Worm (Caenorhabditis elegans) whole organism, L3 larva: ENCODE results near the gene srx-114.

Experiments
- R02D3.7 ChIP-seq: fragments of 150-350 bp; optimal IDR thresholded peaks from 2 replicates; lab custom pipeline; 2014; ENCODE audit warnings: missing biosample characterization, missing genetic modification characterization
- ZK546.5 ChIP-seq: sonication (generic microtip); optimal IDR thresholded peaks from 2 replicates; lab custom pipeline; 2017; ENCODE audit warnings: missing biosample characterization, missing genetic modification characterization
- aly-2 ChIP-seq: fragments of 150-350 bp; optimal IDR thresholded peaks from 2 replicates; lab custom pipeline; 2014; ENCODE audit warnings: missing biosample characterization, missing genetic modification characterization
- ama-1 ChIP-seq: fragments of 150-350 bp; optimal IDR thresholded peaks from 2 replicates; lab custom pipeline; 2018
- ceh-16 ChIP-seq: sonication (generic microtip); optimal IDR thresholded peaks from 2 replicates; lab custom pipeline; 2017; ENCODE audit warnings: missing biosample characterization, missing genetic modification characterization
- ceh-28 ChIP-seq: fragments of 150-350 bp; optimal IDR thresholded peaks from 2 replicates; lab custom pipeline; 2014; ENCODE audit warnings: missing biosample characterization, missing genetic modification reagents, missing genetic modification characterization
- ceh-82 ChIP-seq: fragments of 150-350 bp; optimal IDR thresholded peaks from 2 replicates; lab custom pipeline; 2014; ENCODE audit warnings: missing biosample characterization, missing genetic modification characterization
- ceh-9 ChIP-seq: sonication (generic microtip); optimal IDR thresholded peaks from 2 replicates; lab custom pipeline; 2018; ENCODE audit warnings: missing biosample characterization, missing genetic modification characterization
- egl-27 ChIP-seq: sonication (generic microtip); optimal IDR thresholded peaks from 4 replicates; lab custom pipeline; 2017; ENCODE audit warnings: missing biosample characterization, missing genetic modification reagents, missing genetic modification characterization
- egl-5 ChIP-seq: fragments of 150-350 bp; optimal IDR thresholded peaks from 2 replicates; lab custom pipeline; 2017; ENCODE audit warnings: missing biosample characterization, missing genetic modification reagents, missing genetic modification characterization, inconsistent platforms
- elt-1 ChIP-seq: fragments of 150-350 bp; optimal IDR thresholded peaks from 2 replicates; lab custom pipeline; 2014; ENCODE audit warnings: missing biosample characterization, missing genetic modification characterization
- elt-2 ChIP-seq: sonication (generic microtip); optimal IDR thresholded peaks from 2 replicates; lab custom pipeline; 2016; ENCODE audit warnings: missing genetic modification reagents, mild to moderate bottlenecking, missing genetic modification characterization, missing compliant biosample characterization
- elt-3 ChIP-seq, 3 experiments: fragments of 150-350 bp in 1 of 3; sonication (generic microtip) in 2 of 3; optimal IDR thresholded peaks; 2 replicates in 2 of 3; 4 replicates in 1 of 3; lab custom pipeline; 2014 to 2017; ENCODE audit warnings: missing biosample characterization in 3 of 3, missing genetic modification characterization in 3 of 3
- eor-1 ChIP-seq, 2 experiments: fragments of 150-350 bp; optimal IDR thresholded peaks; 2 replicates each; lab custom pipeline; 2014 to 2018; ENCODE audit warnings: missing biosample characterization in 2 of 2, missing genetic modification characterization in 2 of 2
- fkh-10 ChIP-seq: sonication (generic microtip); optimal IDR thresholded peaks from 2 replicates; lab custom pipeline; 2017; ENCODE audit warnings: missing biosample characterization, missing genetic modification reagents, missing genetic modification characterization
- fkh-2 ChIP-seq: fragments of 150-350 bp; optimal IDR thresholded peaks from 2 replicates; lab custom pipeline; 2014; ENCODE audit warnings: missing biosample characterization, missing genetic modification reagents, missing genetic modification characterization
- fos-1 ChIP-seq: fragments of 150-350 bp; optimal IDR thresholded peaks from 2 replicates; lab custom pipeline; 2014; ENCODE audit warnings: missing biosample characterization, missing genetic modification characterization
- hmg-11 ChIP-seq: sonication (generic microtip); optimal IDR thresholded peaks from 2 replicates; lab custom pipeline; 2016; ENCODE audit warnings: missing genetic modification characterization, missing compliant biosample characterization
- jun-1 ChIP-seq: fragments of 150-350 bp; optimal IDR thresholded peaks from 2 replicates; lab custom pipeline; 2014; ENCODE audit warnings: missing biosample characterization, missing genetic modification reagents, missing genetic modification characterization
- lin-15B ChIP-seq: fragments of 150-350 bp; optimal IDR thresholded peaks from 2 replicates; lab custom pipeline; 2014; ENCODE audit warnings: missing biosample characterization, missing genetic modification characterization
- lin-39 ChIP-seq: fragments of 150-350 bp; optimal IDR thresholded peaks from 2 replicates; lab custom pipeline; 2018; ENCODE audit warnings: missing biosample characterization, missing genetic modification reagents, missing genetic modification characterization
- lsy-12 ChIP-seq: sonication (generic microtip); optimal IDR thresholded peaks from 2 replicates; lab custom pipeline; 2016; ENCODE audit warnings: mild to moderate bottlenecking, missing genetic modification characterization, missing compliant biosample characterization
- mdl-1 ChIP-seq: fragments of 150-350 bp; optimal IDR thresholded peaks from 2 replicates; lab custom pipeline; 2014; ENCODE audit warnings: missing biosample characterization, missing genetic modification characterization
- mml-1 ChIP-seq: fragments of 150-350 bp; sonication (generic microtip); optimal IDR thresholded peaks from 3 replicates; lab custom pipeline; 2014; ENCODE audit warnings: missing biosample characterization, missing genetic modification characterization
- nfya-1 ChIP-seq: sonication (generic microtip); optimal IDR thresholded peaks from 2 replicates; lab custom pipeline; 2017; ENCODE audit warnings: missing genetic modification characterization, mild to moderate bottlenecking, missing compliant biosample characterization, antibody characterized with exemption, moderate library complexity; ENCODE audit not compliant: insufficient read depth
- nhr-11 ChIP-seq: fragments of 150-350 bp; optimal IDR thresholded peaks from 2 replicates; lab custom pipeline; 2014; ENCODE audit warnings: missing biosample characterization, missing genetic modification characterization
- nhr-12 ChIP-seq: fragments of 150-350 bp; optimal IDR thresholded peaks from 2 replicates; lab custom pipeline; 2014; ENCODE audit warnings: missing biosample characterization, missing genetic modification characterization
- nhr-23 ChIP-seq: fragments of 150-350 bp; optimal IDR thresholded peaks from 2 replicates; lab custom pipeline; 2014; ENCODE audit warnings: missing biosample characterization, missing genetic modification reagents, missing genetic modification characterization
- nhr-237 ChIP-seq: fragments of 150-350 bp; optimal IDR thresholded peaks from 2 replicates; lab custom pipeline; 2014; ENCODE audit warnings: missing biosample characterization, missing genetic modification characterization
- nhr-25 ChIP-seq: sonication (generic microtip); optimal IDR thresholded peaks from 2 replicates; lab custom pipeline; 2017; ENCODE audit warnings: missing biosample characterization, missing genetic modification characterization
- nhr-28 ChIP-seq: fragments of 150-350 bp; optimal IDR thresholded peaks from 2 replicates; lab custom pipeline; 2014; ENCODE audit warnings: missing biosample characterization, missing genetic modification characterization
- nhr-43 ChIP-seq: sonication (generic microtip); optimal IDR thresholded peaks from 2 replicates; lab custom pipeline; 2016; ENCODE audit warnings: mild to moderate bottlenecking, missing genetic modification characterization, missing compliant biosample characterization; ENCODE audit not compliant: poor library complexity, severe bottlenecking
- nhr-67 ChIP-seq: fragments of 150-350 bp; optimal IDR thresholded peaks from 2 replicates; lab custom pipeline; 2014; ENCODE audit warnings: missing biosample characterization, missing genetic modification characterization
- nhr-76 ChIP-seq: fragments of 150-350 bp; sonication (generic microtip); optimal IDR thresholded peaks from 5 replicates; lab custom pipeline; 2014; ENCODE audit warnings: missing biosample characterization, missing genetic modification characterization
- nhr-77 ChIP-seq: fragments of 150-350 bp; optimal IDR thresholded peaks from 2 replicates; lab custom pipeline; 2014; ENCODE audit warnings: missing biosample characterization, missing genetic modification characterization
- pqm-1 ChIP-seq: fragments of 150-350 bp; optimal IDR thresholded peaks from 2 replicates; lab custom pipeline; 2017; ENCODE audit warnings: missing biosample characterization, missing genetic modification characterization, inconsistent platforms
- sea-2 ChIP-seq: fragments of 150-350 bp; sonication (generic microtip); optimal IDR thresholded peaks from 4 replicates; lab custom pipeline; 2014; ENCODE audit warnings: missing biosample characterization, missing genetic modification reagents, missing genetic modification characterization
- snpc-4 ChIP-seq: fragments of 150-350 bp; optimal IDR thresholded peaks from 2 replicates; lab custom pipeline; 2014; ENCODE audit warnings: missing biosample characterization, missing genetic modification characterization
- tbx-2 ChIP-seq: sonication (generic microtip); optimal IDR thresholded peaks from 2 replicates; lab custom pipeline; 2016; ENCODE audit warnings: mild to moderate bottlenecking, missing genetic modification characterization, missing compliant biosample characterization
- unc-39 ChIP-seq: sonication (generic microtip); optimal IDR thresholded peaks from 4 replicates; lab custom pipeline; 2017; ENCODE audit warnings: missing biosample characterization, missing genetic modification characterization
- zag-1 ChIP-seq: fragments of 150-350 bp; optimal IDR thresholded peaks from 2 replicates; lab custom pipeline; 2014; ENCODE audit warnings: missing biosample characterization, missing genetic modification characterization
- ztf-11 ChIP-seq: fragments of 150-350 bp; optimal IDR thresholded peaks from 2 replicates; lab custom pipeline; 2014; ENCODE audit warnings: missing biosample characterization, missing genetic modification characterization
- ztf-4 ChIP-seq: fragments of 150-350 bp; optimal IDR thresholded peaks from 2 replicates; lab custom pipeline; 2014; ENCODE audit warnings: missing biosample characterization, missing genetic modification characterization

srx-114 gene

ce11 chrII:5436833-5437232, 3.9 kb upstream of the srx-114 start, which contains the start of gene dct-5:
TSS of gene dct-5 (minus strand) at chrII:5436933.
- TF ChIP-seq nhr-25 (tag; lab: Kevin White, UChicago) (peak; percentile 29), ZK546.5 (tag; lab: Kevin White, UChicago) (no peak)

ce11 chrII:5429522-5430257, 3.3 kb downstream of the srx-114 start, which contains the start of the genes F07F6.4 and F07F6.2:
TSS of gene F07F6.4 (minus strand) at chrII:5429572.
TSS of gene F07F6.2 (plus strand) at chrII:5430207.
- TF ChIP-seq unc-39 (tag; lab: Kevin White, UChicago) (no peak), nfya-1 (tag; lab: Kevin White, UChicago) (peak; percentile 31), hmg-11 (tag; lab: Kevin White, UChicago) (peak; percentile 22), elt-2 (peak; percentile 49), lin-15B (tag; lab: Kevin White, UChicago) (peak; percentile 28), lsy-12 (tag; lab: Kevin White, UChicago) (no peak), fos-1 (no peak), nhr-25 (tag; lab: Kevin White, UChicago) (peak; percentile 7), elt-3 (tag; optimal IDR thresholded peaks at IDR 0.05; lab: Kevin White, UChicago) (no peak), ceh-82 (tag; lab: Kevin White, UChicago) (no peak), snpc-4 (tag; lab: Kevin White, UChicago) (peak; percentile 41)

ce11 chrII:5426470-5426869, 6.5 kb downstream of the srx-114 start:
- TF ChIP-seq nhr-67 (tag; lab: Kevin White, UChicago) (no peak), unc-39 (tag; lab: Kevin White, UChicago) (no peak), lsy-12 (tag; lab: Kevin White, UChicago) (no peak), ztf-11 (tag; lab: Kevin White, UChicago) (no peak), tbx-2 (tag; lab: Kevin White, UChicago) (no peak), elt-2 (peak; percentile 61), fkh-10 (GFP tag; lab: Kevin White, UChicago) (no peak), nhr-28 (tag; lab: Kevin White, UChicago) (no peak), snpc-4 (tag; lab: Kevin White, UChicago) (no peak)
- TF ChIP-seq, all 47 proteins: peak for 1

- TF ChIP-seq nhr-25 (tag; lab: Kevin White, UChicago) (peak; percentile 49), egl-5 (tag; lab: Kevin White, UChicago) (no peak), unc-39 (tag; lab: Kevin White, UChicago) (no peak), ama-1 (lab: Kevin White, UChicago) (peak; percentile 66), sea-2 (GFP tag; lab: Kevin White, UChicago) (no peak), mml-1 (tag; lab: Kevin White, UChicago) (no peak), jun-1 (tag; lab: Kevin White, UChicago) (peak; percentile 11), nhr-43 (tag; lab: Kevin White, UChicago) (no peak), lsy-12 (tag; lab: Kevin White, UChicago) (no peak), elt-2 (peak; percentile 85), aly-2 (tag; lab: Kevin White, UChicago) (no peak), egl-27 (peak; percentile 6), fos-1 (no peak), ceh-16 (tag; lab: Kevin White, UChicago) (no peak), nhr-12 (tag; lab: Kevin White, UChicago) (no peak), ZK546.5 (tag; lab: Kevin White, UChicago) (no peak), zag-1 (tag; lab: Kevin White, UChicago) (no peak), eor-1 (tag; optimal IDR thresholded peaks at IDR 0.05; lab: Kevin White, UChicago) (no peak), ceh-28 (tag; lab: Kevin White, UChicago) (peak; percentile 32), elt-3 (tag; optimal IDR thresholded peaks at IDR 0.05; lab: Kevin White, UChicago) (no peak), ztf-4 (tag; lab: Kevin White, UChicago) (no peak), elt-1 (tag; lab: Kevin White, UChicago) (no peak), nfya-1 (tag; lab: Kevin White, UChicago) (peak; percentile 82), ztf-11 (tag; lab: Kevin White, UChicago) (no peak), nhr-77 (no peak), nhr-23 (peak; percentile 46), fkh-10 (GFP tag; lab: Kevin White, UChicago) (no peak), pqm-1 (tag; lab: Kevin White, UChicago) (no peak), lin-15B (tag; lab: Kevin White, UChicago) (no peak), R02D3.7 (no peak), nhr-67 (tag; lab: Kevin White, UChicago) (no peak), fkh-2 (tag; lab: Kevin White, UChicago) (no peak), tbx-2 (tag; lab: Kevin White, UChicago) (no peak), nhr-237 (no peak), hmg-11 (tag; lab: Kevin White, UChicago) (peak; percentile 49), lin-39 (tag; lab: Kevin White, UChicago) (peak; percentile 13), ceh-9 (tag; lab: Kevin White, UChicago) (no peak), snpc-4 (tag; lab: Kevin White, UChicago) (no peak), mdl-1 (tag; lab: Kevin White, UChicago) (no peak), nhr-11 (tag; lab: Kevin White, UChicago) (no peak), nhr-28 (tag; lab: Kevin White, UChicago) (no peak), nhr-76 (tag; lab: Kevin White, UChicago) (no peak)
Measured at ce11 chrII:5426054-5426453, 6.9 kb downstream of the srx-114 start.
